Worm (Caenorhabditis elegans): ENCODE measurements around the gene unc-30.
A peak's percentile ranks its signal among the peaks of the same experiment; 100 is the strongest.

The unc-30 gene

ce11 chrIV:13078342-13078741 lies 40.4 kb upstream of the unc-30 start:
- no peak for TF ChIP-seq egl-5 (tag; optimal IDR thresholded peaks at IDR 0.05)
- TF ChIP-seq fkh-10 (GFP tag; optimal IDR thresholded peaks at IDR 0.05), result no peak
- no peak for TF ChIP-seq snpc-4 (tag; optimal IDR thresholded peaks at IDR 0.05)
- TF ChIP-seq R02D3.7 (tag; optimal IDR thresholded peaks at IDR 0.05), result no peak
- no peak for TF ChIP-seq unc-62 (GFP tag; optimal IDR thresholded peaks at IDR 0.05)
- TF ChIP-seq zag-1 (tag; optimal IDR thresholded peaks at IDR 0.05), result no peak
- TF ChIP-seq egl-27 (tag; optimal IDR thresholded peaks at IDR 0.05), result no peak
- no peak for TF ChIP-seq nhr-25 (tag; optimal IDR thresholded peaks at IDR 0.05)
- TF ChIP-seq ZK546.5 (tag; optimal IDR thresholded peaks at IDR 0.05), result no peak
- no peak for TF ChIP-seq lin-15B (tag; optimal IDR thresholded peaks at IDR 0.05)
- TF ChIP-seq elt-1 (tag; optimal IDR thresholded peaks at IDR 0.05), result no peak
- no peak for TF ChIP-seq elt-3 (tag; optimal IDR thresholded peaks at IDR 0.05)
- TF ChIP-seq aly-2 (tag; optimal IDR thresholded peaks at IDR 0.05), result no peak
- TF ChIP-seq hmg-11 (tag; optimal IDR thresholded peaks at IDR 0.05), result no peak
- no peak for TF ChIP-seq ceh-28 (tag; optimal IDR thresholded peaks at IDR 0.05)
- TF ChIP-seq ztf-4 (tag; optimal IDR thresholded peaks at IDR 0.05), result no peak
- no peak for TF ChIP-seq pqm-1 (tag; optimal IDR thresholded peaks at IDR 0.05)
- TF ChIP-seq nhr-11 (tag; optimal IDR thresholded peaks at IDR 0.05), result no peak
- TF ChIP-seq tbx-2 (tag; optimal IDR thresholded peaks at IDR 0.05), result no peak

DNA sequence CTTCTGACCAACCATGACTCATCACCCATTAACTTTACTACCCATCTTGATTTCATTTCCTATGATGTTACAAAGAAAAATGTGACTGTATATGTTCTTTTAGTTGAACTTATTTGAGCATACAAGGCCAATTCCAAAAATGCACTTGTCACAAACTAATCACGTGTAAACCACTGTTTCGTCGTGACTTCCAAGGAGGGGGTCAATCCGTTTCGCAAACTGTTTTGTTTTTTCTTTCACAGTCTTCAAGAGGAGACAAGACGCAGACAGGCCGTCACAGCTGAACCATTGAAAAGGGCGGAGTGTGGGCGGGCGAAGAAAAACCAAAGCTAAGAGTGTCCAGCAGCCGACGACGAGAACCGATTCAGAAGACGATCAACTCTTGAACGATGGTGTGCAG lies 39.7 kb upstream of the unc-30 start, which contains the start of gene C39E9.8:
TSS of gene C39E9.8 (plus strand) at position 328 of the 400 bp plus-strand sequence.
- TF ChIP-seq nhr-11 (tag; optimal IDR thresholded peaks at IDR 0.05) (no peak), aly-2 (tag; optimal IDR thresholded peaks at IDR 0.05) (no peak), sea-2 (GFP tag; optimal IDR thresholded peaks at IDR 0.05) (no peak), nhr-43 (tag; optimal IDR thresholded peaks at IDR 0.05; ENCODE audit: poor library complexity, severe bottlenecking) (peak; percentile 77), unc-39 (tag; optimal IDR thresholded peaks at IDR 0.05) (no peak), lin-15B (tag; optimal IDR thresholded peaks at IDR 0.05) (no peak), nhr-25 (tag; optimal IDR thresholded peaks at IDR 0.05) (peak; percentile 79), nhr-23 (tag; optimal IDR thresholded peaks at IDR 0.05) (peak; percentile 47)

DNA sequence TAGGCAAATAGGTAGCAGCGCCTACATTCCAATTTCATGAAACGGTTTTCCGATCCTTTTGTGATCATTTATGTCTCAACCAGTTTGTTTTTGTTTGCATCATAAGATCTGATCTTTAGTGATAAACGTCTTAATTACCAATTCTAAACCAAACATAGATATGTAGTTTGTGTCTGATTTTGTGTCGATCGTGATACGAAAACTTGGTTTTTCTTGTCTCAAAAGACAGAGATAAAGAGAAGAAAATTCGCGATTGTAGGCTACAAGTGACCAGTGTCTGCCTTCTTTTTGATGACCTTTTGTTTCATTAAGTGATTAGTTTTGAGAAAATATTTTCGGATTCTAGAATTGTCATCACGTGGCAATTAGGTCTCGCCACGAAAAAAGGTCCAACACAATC lies 38.6 kb upstream of the unc-30 start:
- TF ChIP-seq nhr-23 (tag; optimal IDR thresholded peaks at IDR 0.05) (peak; percentile 63), elt-3 (tag; optimal IDR thresholded peaks at IDR 0.05) (peak in 1 of 3 experiments; percentile 12), nhr-67 (tag; optimal IDR thresholded peaks at IDR 0.05) (no peak), ceh-9 (tag; optimal IDR thresholded peaks at IDR 0.05) (no peak), ama-1 (optimal IDR thresholded peaks at IDR 0.05) (peak; percentile 24), nhr-43 (tag; optimal IDR thresholded peaks at IDR 0.05; ENCODE audit: poor library complexity, severe bottlenecking) (peak; percentile 57), nhr-25 (tag; optimal IDR thresholded peaks at IDR 0.05) (peak; percentile 30), jun-1 (tag; optimal IDR thresholded peaks at IDR 0.05) (no peak), ceh-82 (tag; optimal IDR thresholded peaks at IDR 0.05) (no peak), nhr-76 (tag; optimal IDR thresholded peaks at IDR 0.05) (no peak), nhr-11 (tag; optimal IDR thresholded peaks at IDR 0.05) (peak; percentile 34), nfya-1 (tag; optimal IDR thresholded peaks at IDR 0.05; ENCODE audit: insufficient read depth) (peak; percentile 18)

ce11 chrIV:13080861-13081260 lies 37.9 kb upstream of the unc-30 start:
- no peak for TF ChIP-seq elt-3 (tag; optimal IDR thresholded peaks at IDR 0.05)
- peak; percentile 7 for TF ChIP-seq nhr-25 (tag; optimal IDR thresholded peaks at IDR 0.05)

ce11 chrIV:13082106-13082505 lies 36.7 kb upstream of the unc-30 start:
- TF ChIP-seq elt-3 (tag; optimal IDR thresholded peaks at IDR 0.05) (no peak), ama-1 (optimal IDR thresholded peaks at IDR 0.05) (peak; percentile 61), nhr-23 (tag; optimal IDR thresholded peaks at IDR 0.05) (peak; percentile 6), nhr-25 (tag; optimal IDR thresholded peaks at IDR 0.05) (peak; percentile 38)

ce11 chrIV:13082836-13083763 lies 35.7 kb upstream of the unc-30 start:
- TF ChIP-seq fkh-2 (tag; optimal IDR thresholded peaks at IDR 0.05), result no peak
- no peak for TF ChIP-seq snpc-4 (tag; optimal IDR thresholded peaks at IDR 0.05)
- peak; percentile 55 for TF ChIP-seq ztf-4 (tag; optimal IDR thresholded peaks at IDR 0.05)
- TF ChIP-seq tbx-2 (tag; optimal IDR thresholded peaks at IDR 0.05), result no peak
- TF ChIP-seq pha-4 (tag; optimal IDR thresholded peaks at IDR 0.05), result peak; percentile 24
- TF ChIP-seq elt-1 (tag; optimal IDR thresholded peaks at IDR 0.05), result no peak
- TF ChIP-seq nhr-43 (tag; optimal IDR thresholded peaks at IDR 0.05; ENCODE audit: poor library complexity, severe bottlenecking), result peak; percentile 82
- TF ChIP-seq ceh-9 (tag; optimal IDR thresholded peaks at IDR 0.05), result no peak
- TF ChIP-seq hmg-11 (tag; optimal IDR thresholded peaks at IDR 0.05), result no peak
- TF ChIP-seq nhr-25 (tag; optimal IDR thresholded peaks at IDR 0.05), result peak; percentile 3
- TF ChIP-seq ama-1 (optimal IDR thresholded peaks at IDR 0.05), result peak; percentile 86
- no peak for TF ChIP-seq unc-62 (GFP tag; optimal IDR thresholded peaks at IDR 0.05)
- TF ChIP-seq elt-3 (tag; optimal IDR thresholded peaks at IDR 0.05), result peak in 1 of 3 experiments; percentile 38
- TF ChIP-seq lsy-12 (tag; optimal IDR thresholded peaks at IDR 0.05), result peak; percentile 45

All from whole organism, L3 larva.